Fruit fly (Drosophila melanogaster) whole organism, adult: Measurements from ENCODE around the gene Mst36Fb.
A peak's percentile ranks its signal among the peaks of the same experiment; 100 is the strongest.

ENCODE experiments used
- CG11617 ChIP-seq: fragments of 200-800 bp; sonication (Bioruptor generic); optimal IDR thresholded peaks from 2 replicates; lab custom pipeline; 2017; ENCODE audit warnings: mild to moderate bottlenecking, missing biosample characterization, missing genetic modification reagents, missing genetic modification characterization
- CG1620 ChIP-seq: fragments of 200-800 bp; sonication (Bioruptor generic); optimal IDR thresholded peaks from 2 replicates; lab custom pipeline; 2016; ENCODE audit warnings: missing biosample characterization, missing genetic modification characterization
- CG7045 ChIP-seq: fragments of 200-800 bp; sonication (Bioruptor generic); optimal IDR thresholded peaks from 2 replicates; lab custom pipeline; 2017; ENCODE audit warnings: missing biosample characterization, mild to moderate bottlenecking, missing genetic modification characterization
- cic ChIP-seq: fragments of 200-800 bp; sonication (Bioruptor generic); optimal IDR thresholded peaks from 2 replicates; lab custom pipeline; 2017; ENCODE audit warnings: missing biosample characterization, mild to moderate bottlenecking, missing genetic modification characterization, moderate library complexity
- kay ChIP-seq: fragments of 200-800 bp; sonication (Bioruptor generic); peaks from one replicate; lab custom pipeline; 2016; ENCODE audit warnings: missing biosample characterization, missing genetic modification characterization, borderline replicate concordance

- TF ChIP-seq CG1620 (GFP tag; lab: Kevin White, UChicago) (no peak), CG11617 (GFP tag; lab: Kevin White, UChicago) (no peak), cic (peak; percentile 32), kay (GFP tag; lab: Kevin White, UChicago) (no peak), CG7045 (peak; percentile 0)
These were observed 49.9 kb downstream of the Mst36Fb start for dm6 chr2L:18625009-18625408.
